Worm (Caenorhabditis elegans): Measurements from ENCODE around the gene srx-86.
A peak's percentile ranks its signal among the peaks of the same experiment; 100 is the strongest.

Gene srx-86

DNA sequence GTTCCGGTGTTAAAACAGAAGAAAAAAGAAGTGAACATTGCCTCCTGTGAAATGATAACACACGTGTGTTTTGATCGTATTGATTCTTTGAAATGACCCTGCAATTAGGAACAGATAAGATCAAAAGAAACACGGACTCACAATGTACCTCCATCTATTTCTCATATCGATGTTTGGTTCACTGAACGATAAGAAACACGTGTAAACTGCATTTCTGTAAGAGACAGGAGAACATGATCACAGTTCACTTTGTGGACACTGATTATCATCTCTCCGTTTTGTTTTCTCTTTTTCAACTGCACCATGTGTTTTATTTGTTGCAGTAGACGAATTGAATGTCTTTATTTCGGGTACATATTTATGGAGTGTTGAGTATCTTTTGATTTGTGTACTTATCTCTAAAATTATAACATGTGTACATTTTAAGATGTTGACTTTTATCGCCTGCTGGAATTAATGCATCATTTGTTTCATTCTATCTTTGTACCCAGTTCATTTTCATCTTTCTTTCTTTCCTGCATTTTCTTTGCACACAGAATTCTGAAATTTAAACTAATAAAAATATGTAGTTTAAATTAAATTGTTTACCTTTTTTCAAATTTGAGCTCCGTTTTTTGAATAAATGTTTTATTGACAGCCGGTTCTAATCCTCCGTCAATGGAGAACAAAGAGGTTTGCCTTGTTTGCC lies 10.2 kb downstream of the srx-86 start, which contains the start of the genes H12C20.7 and nhr-68 (continued):
- TF ChIP-seq aptf-2 (GFP tag; conservative IDR thresholded peaks at IDR 0.05): no peak
- TF ChIP-seq B0019.2 (GFP tag; conservative IDR thresholded peaks at IDR 0.05): no peak
- TF ChIP-seq nhr-120 (GFP tag; IDR thresholded peaks at IDR 0.05): no peak
- peak; percentile 91 for TF ChIP-seq F22D6.2 (tag; optimal IDR thresholded peaks at IDR 0.05)
- TF ChIP-seq Y79H2A.3 (GFP tag; conservative IDR thresholded peaks at IDR 0.05): 0 out of 2 replicates have a peak, but pooled peaks have one; percentile 27
- no peak for TF ChIP-seq rpc-1 (optimal IDR thresholded peaks at IDR 0.05)
- no peak for TF ChIP-seq rpc-1 (tag; optimal IDR thresholded peaks at IDR 0.05)
- peak; percentile 81 for TF ChIP-seq egl-44 (GFP tag; IDR thresholded peaks at IDR 0.05)
- TF ChIP-seq fkh-3 (tag; optimal IDR thresholded peaks at IDR 0.05): no peak
- no peak for TF ChIP-seq hmg-20 (GFP tag; IDR thresholded peaks at IDR 0.05)
- peak; percentile 78 for TF ChIP-seq nhr-90 (tag; optimal IDR thresholded peaks at IDR 0.05)
- peak; percentile 2 for TF ChIP-seq ets-4 (GFP tag; optimal IDR thresholded peaks at IDR 0.05)
- TF ChIP-seq F57C9.4 (tag; optimal IDR thresholded peaks at IDR 0.05): no peak
- TF ChIP-seq B0035.1 (tag; optimal IDR thresholded peaks at IDR 0.05): peak; percentile 29
- TF ChIP-seq madf-8 (GFP tag; conservative IDR thresholded peaks at IDR 0.05): no peak
- peak; percentile 68 for TF ChIP-seq die-1 (tag; optimal IDR thresholded peaks at IDR 0.05)
- no peak for TF ChIP-seq attf-6 (GFP tag; IDR thresholded peaks at IDR 0.05)
- TF ChIP-seq F49E8.2 (tag; optimal IDR thresholded peaks at IDR 0.05; ENCODE audit: insufficient read depth): no peak
- TF ChIP-seq egl-18 (GFP tag; IDR thresholded peaks at IDR 0.05): no peak
- 0 out of 2 replicates have a peak, but pooled peaks have one; percentile 37 for TF ChIP-seq ekl-4 (GFP tag; IDR thresholded peaks at IDR 0.05)
- no peak for TF ChIP-seq sdz-38 (tag; optimal IDR thresholded peaks at IDR 0.05)
- no peak for TF ChIP-seq snpc-4 (GFP tag; optimal IDR thresholded peaks at IDR 0.05)
- peak in 2 of 4 experiments; percentile 63 to 69 for TF ChIP-seq snpc-4 (tag; optimal IDR thresholded peaks at IDR 0.05)
- no peak for TF ChIP-seq bed-1 (GFP tag; IDR thresholded peaks at IDR 0.05)
- no peak for TF ChIP-seq ceh-91 (GFP tag; IDR thresholded peaks at IDR 0.05)
- TF ChIP-seq hlh-12 (tag; optimal IDR thresholded peaks at IDR 0.05): no peak
- TF ChIP-seq attf-3 (GFP tag; conservative IDR thresholded peaks at IDR 0.05): no peak
- TF ChIP-seq ceh-27 (GFP tag; optimal IDR thresholded peaks at IDR 0.05): peak; percentile 23
- TF ChIP-seq cebp-1 (GFP tag; IDR thresholded peaks at IDR 0.05): peak; percentile 51; the same call in 1 of the 2 replicates
- TF ChIP-seq cebp-1 (tag; optimal IDR thresholded peaks at IDR 0.05): peak; percentile 85
- no peak for TF ChIP-seq unc-130 (GFP tag; optimal IDR thresholded peaks at IDR 0.05)
- TF ChIP-seq F57A8.1 (GFP tag; optimal IDR thresholded peaks at IDR 0.05): no peak
- no peak for TF ChIP-seq Y67H2A.10 (GFP tag; conservative IDR thresholded peaks at IDR 0.05)
- no peak for TF ChIP-seq efl-1 (GFP tag; optimal IDR thresholded peaks at IDR 0.05)
- TF ChIP-seq pha-4 (tag; optimal IDR thresholded peaks at IDR 0.05): peak; percentile 43
- TF ChIP-seq xnd-1 (tag; optimal IDR thresholded peaks at IDR 0.05): no peak
- no peak for TF ChIP-seq F37B4.10 (GFP tag; IDR thresholded peaks at IDR 0.05)
- no peak for TF ChIP-seq ceh-40 (GFP tag; IDR thresholded peaks at IDR 0.05)
- TF ChIP-seq B0261.1 (tag; optimal IDR thresholded peaks at IDR 0.05): peak; percentile 5
- TF ChIP-seq lag-1 (GFP tag; IDR thresholded peaks at IDR 0.05): 0 out of 2 replicates have a peak, but pooled peaks have one; percentile 38
- TF ChIP-seq ztf-3 (GFP tag; optimal IDR thresholded peaks at IDR 0.05): peak; percentile 50
- peak; percentile 3 for TF ChIP-seq unc-62 (GFP tag; optimal IDR thresholded peaks at IDR 0.05)
- no peak for TF ChIP-seq hlh-26 (GFP tag; conservative IDR thresholded peaks at IDR 0.05)
- TF ChIP-seq F23B12.7 (tag; optimal IDR thresholded peaks at IDR 0.05; ENCODE audit: insufficient read depth): no peak
- TF ChIP-seq F39B2.1 (GFP tag; IDR thresholded peaks at IDR 0.05): no peak
- TF ChIP-seq madf-10 (tag; optimal IDR thresholded peaks at IDR 0.05): peak; percentile 85
- TF ChIP-seq snpc-3.4 (tag; optimal IDR thresholded peaks at IDR 0.05): no peak
- TF ChIP-seq T26A5.8 (tag; optimal IDR thresholded peaks at IDR 0.05): no peak
- no peak for TF ChIP-seq madf-3 (GFP tag; IDR thresholded peaks at IDR 0.05)
